Worm (Caenorhabditis elegans) whole organism, mixed stage, embryonic: ENCODE results near the gene Y17G7B.17.
"Not testable (repeated sequence)": the region's sequence is repeated elsewhere in the genome, so short reads cannot be mapped to it uniquely, and the experiment has no call there.

Source experiments
- M03D4.4 ChIP-seq: sonication (generic microtip); optimal IDR thresholded peaks from 2 replicates; lab custom pipeline; 2017; ENCODE audit warnings: mild to moderate bottlenecking, missing genetic modification characterization, missing compliant biosample characterization
- lin-13 ChIP-seq: fragments of 150-350 bp; optimal IDR thresholded peaks from 2 replicates; lab custom pipeline; 2014; ENCODE audit warnings: missing biosample characterization, missing genetic modification characterization
- lsy-2 ChIP-seq: fragments of 150-350 bp; optimal IDR thresholded peaks from 2 replicates; lab custom pipeline; 2014; ENCODE audit warnings: missing biosample characterization, missing genetic modification characterization
- nhr-12 ChIP-seq: fragments of 150-350 bp; optimal IDR thresholded peaks from 2 replicates; lab custom pipeline; 2014; ENCODE audit warnings: missing biosample characterization, missing genetic modification characterization
- nhr-28 ChIP-seq: fragments of 150-350 bp; optimal IDR thresholded peaks from 2 replicates; lab custom pipeline; 2014; ENCODE audit warnings: missing biosample characterization, missing genetic modification characterization
- pha-4 ChIP-seq: fragments of 150-350 bp; optimal IDR thresholded peaks from 2 replicates; lab custom pipeline; 2018; ENCODE audit warnings: missing biosample characterization, missing genetic modification reagents, missing genetic modification characterization
- sptf-1 ChIP-seq: sonication (generic microtip); optimal IDR thresholded peaks from 2 replicates; lab custom pipeline; 2017; ENCODE audit warnings: mild to moderate bottlenecking, missing genetic modification characterization, moderate library complexity, missing compliant biosample characterization
- unc-39 ChIP-seq: fragments of 150-350 bp; optimal IDR thresholded peaks from 2 replicates; lab custom pipeline; 2014; ENCODE audit warnings: missing biosample characterization, missing genetic modification characterization
- unc-62 ChIP-seq: fragments of 150-350 bp; optimal IDR thresholded peaks from 2 replicates; lab custom pipeline; 2014; ENCODE audit warnings: missing biosample characterization, missing genetic modification reagents, missing genetic modification characterization
- ztf-11 ChIP-seq: fragments of 150-350 bp; optimal IDR thresholded peaks from 2 replicates; lab custom pipeline; 2014; ENCODE audit warnings: missing biosample characterization, missing genetic modification characterization

ce11 chrII:12082086-12082485, 17.7 kb downstream of the Y17G7B.17 start:
- not testable (repeated sequence) for TF ChIP-seq unc-62 (GFP tag; lab: Kevin White, UChicago); lsy-2 (tag; lab: Kevin White, UChicago); pha-4 (tag; lab: Kevin White, UChicago); ztf-11 (tag; lab: Kevin White, UChicago); nhr-12 (tag; lab: Kevin White, UChicago); sptf-1 (tag; lab: Kevin White, UChicago); M03D4.4; unc-39 (tag; lab: Kevin White, UChicago); lin-13; nhr-28
